Fruit fly (Drosophila melanogaster): ENCODE data around the gene CG46311.

DNA sequence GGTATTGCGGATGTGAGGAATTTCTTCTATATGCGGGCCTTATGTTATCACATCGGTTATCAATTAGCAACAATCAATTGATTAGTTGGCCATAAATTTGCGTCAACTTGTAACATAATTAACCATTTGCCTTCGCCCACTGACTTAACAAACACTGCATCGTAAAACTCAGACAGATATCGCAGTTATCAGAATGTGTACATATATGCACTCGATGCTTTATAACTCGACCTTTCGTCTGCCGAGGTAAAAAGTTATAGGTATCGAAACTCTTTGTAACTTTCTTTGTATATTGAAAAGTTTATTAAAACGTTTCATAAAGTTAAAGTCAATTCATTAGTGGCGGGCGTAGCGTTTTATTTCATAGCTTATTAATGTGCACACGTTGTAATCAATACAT lies 581 bp upstream of the CG46311 start:
- no peak for TF ChIP-seq Crg-1 (GFP tag; optimal IDR thresholded peaks at IDR 0.05)
- no peak for TF ChIP-seq tj (GFP tag; optimal IDR thresholded peaks at IDR 0.05)
- TF ChIP-seq CG7045 (GFP tag; optimal IDR thresholded peaks at IDR 0.05), result no peak
- no peak for TF ChIP-seq CG12768 (GFP tag; optimal IDR thresholded peaks at IDR 0.05)
